Fruit fly (Drosophila melanogaster) whole organism, prepupa: Measurements from ENCODE around the gene Trmt61.

Experiments
- Blimp-1 ChIP-seq: fragments of 200-800 bp; sonication (Bioruptor generic); optimal IDR thresholded peaks from 3 replicates; lab custom pipeline; 2017; ENCODE audit warnings: missing biosample characterization, missing genetic modification characterization, mild to moderate bottlenecking, moderate library complexity, missing genetic modification reagents
- CG11294 ChIP-seq: fragments of 200-800 bp; sonication (Bioruptor generic); IDR thresholded peaks from 2 replicates; pipeline ENCODE4 v1.3.6; 2022; ENCODE audit warnings: missing biosample characterization, missing genetic modification characterization
- CG11762 ChIP-seq: fragments of 200-800 bp; sonication (Bioruptor generic); optimal IDR thresholded peaks from 3 replicates; lab custom pipeline; 2016; ENCODE audit warnings: missing biosample characterization, missing genetic modification characterization; ENCODE audit not compliant: insufficient read depth
- CG11902 ChIP-seq: fragments of 200-800 bp; sonication (Bioruptor generic); optimal IDR thresholded peaks from 3 replicates; lab custom pipeline; 2016; ENCODE audit warnings: missing biosample characterization, missing genetic modification characterization
- CG15336 ChIP-seq: fragments of 200-800 bp; sonication (Bioruptor generic); IDR thresholded peaks from 2 replicates; pipeline ENCODE4 v1.3.6; 2022; ENCODE audit warnings: missing biosample characterization, missing genetic modification characterization
- CG16779 ChIP-seq: fragments of 200-800 bp; sonication (Bioruptor generic); optimal IDR thresholded peaks from 3 replicates; lab custom pipeline; 2017; ENCODE audit warnings: missing biosample characterization, mild to moderate bottlenecking, missing genetic modification characterization
- CG3032 ChIP-seq: fragments of 200-800 bp; optimal IDR thresholded peaks from 2 replicates; lab custom pipeline; 2019; ENCODE audit warnings: missing biosample characterization, mild to moderate bottlenecking, missing genetic modification characterization, moderate library complexity
- CG32006 ChIP-seq: fragments of 200-800 bp; sonication (Bioruptor generic); optimal IDR thresholded peaks from 3 replicates; lab custom pipeline; 2017; ENCODE audit warnings: missing biosample characterization, mild to moderate bottlenecking, missing genetic modification characterization
- CG34406 ChIP-seq: fragments of 200-800 bp; sonication (Bioruptor generic); optimal IDR thresholded peaks from 3 replicates; lab custom pipeline; 2016; ENCODE audit warnings: missing biosample characterization, missing genetic modification characterization
- CG3919 ChIP-seq: fragments of 200-800 bp; sonication (Bioruptor generic); optimal IDR thresholded peaks from 3 replicates; lab custom pipeline; 2016; ENCODE audit warnings: missing biosample characterization, missing genetic modification characterization
- CG4318 ChIP-seq: fragments of 200-800 bp; sonication (Bioruptor generic); optimal IDR thresholded peaks from 3 replicates; lab custom pipeline; 2017; ENCODE audit warnings: missing biosample characterization, mild to moderate bottlenecking, missing genetic modification characterization
- CG6163 ChIP-seq: fragments of 200-800 bp; sonication (Bioruptor generic); IDR thresholded peaks from 3 replicates; pipeline ENCODE4 v1.3.6; 2022; ENCODE audit warnings: missing biosample characterization, missing genetic modification characterization
- CG6276 ChIP-seq: fragments of 200-800 bp; sonication (Bioruptor generic); optimal IDR thresholded peaks from 2 replicates; lab custom pipeline; 2017; ENCODE audit warnings: missing biosample characterization, mild to moderate bottlenecking, missing genetic modification characterization
- CG6792 ChIP-seq: fragments of 200-800 bp; sonication (Bioruptor generic); optimal IDR thresholded peaks from 3 replicates; lab custom pipeline; 2016; ENCODE audit warnings: missing biosample characterization, missing genetic modification characterization
- CG6808 ChIP-seq: fragments of 200-800 bp; sonication (Bioruptor generic); optimal IDR thresholded peaks from 3 replicates; lab custom pipeline; 2017; ENCODE audit warnings: missing biosample characterization, missing genetic modification characterization, mild to moderate bottlenecking, moderate library complexity, missing genetic modification reagents
- CG6854 ChIP-seq: fragments of 200-800 bp; sonication (Bioruptor generic); optimal IDR thresholded peaks from 2 replicates; lab custom pipeline; 2017; ENCODE audit warnings: missing biosample characterization, mild to moderate bottlenecking, missing genetic modification characterization
- CG7368 ChIP-seq: fragments of 200-800 bp; sonication (Bioruptor generic); optimal IDR thresholded peaks from 3 replicates; lab custom pipeline; 2016; ENCODE audit warnings: missing biosample characterization, missing genetic modification characterization
- CG8119 ChIP-seq: fragments of 200-800 bp; sonication (Bioruptor generic); IDR thresholded peaks from 3 replicates; pipeline ENCODE4 v1.3.6; 2022; ENCODE audit warnings: missing biosample characterization, missing genetic modification characterization
- CG8319 ChIP-seq: fragments of 200-800 bp; sonication (Bioruptor generic); optimal IDR thresholded peaks from 3 replicates; lab custom pipeline; 2016; ENCODE audit warnings: missing biosample characterization, missing genetic modification characterization
- CG9139 ChIP-seq: fragments of 200-800 bp; sonication (Bioruptor generic); optimal IDR thresholded peaks from 3 replicates; lab custom pipeline; 2017; ENCODE audit warnings: missing biosample characterization, mild to moderate bottlenecking, missing genetic modification characterization
- Eip75B ChIP-seq: fragments of 200-800 bp; sonication (Bioruptor generic); optimal IDR thresholded peaks from 3 replicates; lab custom pipeline; 2016; ENCODE audit warnings: missing biosample characterization, missing genetic modification characterization
- Eip78C ChIP-seq: fragments of 200-800 bp; sonication (Bioruptor generic); peaks from one replicate; lab custom pipeline; 2016; ENCODE audit warnings: missing biosample characterization, missing genetic modification characterization
- Eip93F ChIP-seq: fragments of 200-800 bp; sonication (Bioruptor generic); optimal IDR thresholded peaks from 2 replicates; lab custom pipeline; 2016; ENCODE audit warnings: missing biosample characterization, mild to moderate bottlenecking, missing genetic modification characterization
- Ets21C ChIP-seq: fragments of 200-800 bp; sonication (Bioruptor generic); optimal IDR thresholded peaks from 3 replicates; lab custom pipeline; 2016; ENCODE audit warnings: missing biosample characterization, missing genetic modification characterization
- Ets96B ChIP-seq: fragments of 200-800 bp; optimal IDR thresholded peaks from 2 replicates; lab custom pipeline; 2019; ENCODE audit warnings: missing biosample characterization, mild to moderate bottlenecking, missing genetic modification characterization, moderate library complexity
- Gug ChIP-seq: fragments of 200-800 bp; sonication (Bioruptor generic); IDR thresholded peaks from 2 replicates; pipeline ENCODE4 v1.3.6; 2022; ENCODE audit warnings: missing biosample characterization, missing genetic modification characterization
- Hr38 ChIP-seq: sonication (Bioruptor generic); optimal IDR thresholded peaks from 2 replicates; lab custom pipeline; 2016; ENCODE audit warnings: missing biosample characterization, missing genetic modification characterization
- Hr39 ChIP-seq: fragments of 200-800 bp; sonication (Bioruptor generic); optimal IDR thresholded peaks from 2 replicates; lab custom pipeline; 2016; ENCODE audit warnings: missing biosample characterization, missing genetic modification characterization
- Hr4 ChIP-seq: fragments of 200-800 bp; sonication (Bioruptor generic); optimal IDR thresholded peaks from 3 replicates; lab custom pipeline; 2016; ENCODE audit warnings: missing biosample characterization, missing genetic modification characterization
- Lpt ChIP-seq: fragments of 200-800 bp; sonication (Bioruptor generic); optimal IDR thresholded peaks from 3 replicates; lab custom pipeline; 2016; ENCODE audit warnings: missing biosample characterization, missing genetic modification characterization
- Met ChIP-seq: fragments of 200-800 bp; sonication (Bioruptor generic); optimal IDR thresholded peaks from 3 replicates; lab custom pipeline; 2016; ENCODE audit warnings: missing biosample characterization, missing genetic modification characterization
- OdsH ChIP-seq: fragments of 200-800 bp; sonication (Bioruptor generic); optimal IDR thresholded peaks from 3 replicates; lab custom pipeline; 2016; ENCODE audit warnings: missing biosample characterization, missing genetic modification characterization
- Smox ChIP-seq: fragments of 200-800 bp; sonication (Bioruptor generic); optimal IDR thresholded peaks from 3 replicates; lab custom pipeline; 2016; ENCODE audit warnings: missing biosample characterization, missing genetic modification characterization
- Sox15 ChIP-seq: fragments of 200-800 bp; sonication (Bioruptor generic); optimal IDR thresholded peaks from 3 replicates; lab custom pipeline; 2016; ENCODE audit warnings: missing biosample characterization, missing genetic modification characterization
- achi ChIP-seq: fragments of 200-800 bp; sonication (Bioruptor generic); optimal IDR thresholded peaks from 3 replicates; lab custom pipeline; 2016; ENCODE audit warnings: missing biosample characterization, missing genetic modification characterization
- acj6 ChIP-seq: fragments of 200-800 bp; sonication (Bioruptor generic); optimal IDR thresholded peaks from 3 replicates; lab custom pipeline; 2016; ENCODE audit warnings: missing biosample characterization, missing genetic modification characterization
- dac ChIP-seq: fragments of 200-800 bp; sonication (Bioruptor generic); optimal IDR thresholded peaks from 2 replicates; lab custom pipeline; 2017; ENCODE audit warnings: missing biosample characterization, mild to moderate bottlenecking, missing genetic modification characterization
- dsx ChIP-seq: fragments of 200-800 bp; optimal IDR thresholded peaks from 3 replicates; lab custom pipeline; 2019; ENCODE audit warnings: missing biosample characterization, mild to moderate bottlenecking, missing genetic modification characterization, moderate library complexity; ENCODE audit not compliant: poor library complexity, severe bottlenecking
- eg ChIP-seq: fragments of 200-800 bp; sonication (Bioruptor generic); IDR thresholded peaks from 3 replicates; pipeline ENCODE4 v1.3.6; 2022; ENCODE audit warnings: missing biosample characterization, missing genetic modification characterization
- esn ChIP-seq: fragments of 200-800 bp; sonication (Bioruptor generic); optimal IDR thresholded peaks from 2 replicates; lab custom pipeline; 2016; ENCODE audit warnings: missing biosample characterization, mild to moderate bottlenecking, missing genetic modification characterization, moderate library complexity
- fd59A ChIP-seq: fragments of 200-800 bp; sonication (Bioruptor generic); optimal IDR thresholded peaks from 2 replicates; lab custom pipeline; 2017; ENCODE audit warnings: missing biosample characterization, mild to moderate bottlenecking, missing genetic modification characterization, missing genetic modification reagents
- fd85E ChIP-seq: fragments of 200-800 bp; sonication (Bioruptor generic); optimal IDR thresholded peaks from 3 replicates; lab custom pipeline; 2016; ENCODE audit warnings: missing biosample characterization, missing genetic modification characterization
- fkh ChIP-seq: fragments of 200-800 bp; sonication (Bioruptor generic); optimal IDR thresholded peaks from 3 replicates; lab custom pipeline; 2017; ENCODE audit warnings: missing biosample characterization, mild to moderate bottlenecking, missing genetic modification characterization, moderate library complexity
- net ChIP-seq: fragments of 200-800 bp; sonication (Bioruptor generic); optimal IDR thresholded peaks from 3 replicates; lab custom pipeline; 2016; ENCODE audit warnings: missing biosample characterization, missing genetic modification characterization
- pdm3 ChIP-seq: fragments of 200-800 bp; sonication (Bioruptor generic); optimal IDR thresholded peaks from 3 replicates; lab custom pipeline; 2016; ENCODE audit warnings: missing biosample characterization, missing genetic modification characterization
- salr ChIP-seq, 2 experiments: fragments of 200-800 bp; sonication (Bioruptor generic); optimal IDR thresholded peaks; 3 replicates each; lab custom pipeline; 2016 to 2018; ENCODE audit warnings: missing biosample characterization in 2 of 2, missing genetic modification characterization in 2 of 2, mild to moderate bottlenecking in 1 of 2
- spab ChIP-seq: fragments of 200-800 bp; sonication (Bioruptor generic); optimal IDR thresholded peaks from 2 replicates; lab custom pipeline; 2017; ENCODE audit warnings: missing biosample characterization, mild to moderate bottlenecking, missing genetic modification characterization, missing genetic modification reagents
- ss ChIP-seq, 2 experiments: fragments of 200-800 bp; sonication (Bioruptor generic); optimal IDR thresholded peaks; 2 replicates in 1 of 2; 3 replicates in 1 of 2; lab custom pipeline; 2017 to 2018; ENCODE audit warnings: mild to moderate bottlenecking in 2 of 2, missing biosample characterization in 2 of 2, missing genetic modification characterization in 2 of 2, moderate library complexity in 1 of 2
- topi ChIP-seq: fragments of 200-800 bp; sonication (Bioruptor generic); optimal IDR thresholded peaks from 3 replicates; lab custom pipeline; 2016; ENCODE audit warnings: missing biosample characterization, missing genetic modification characterization
- vri ChIP-seq: fragments of 200-800 bp; sonication (Bioruptor generic); optimal IDR thresholded peaks from 3 replicates; lab custom pipeline; 2016; ENCODE audit warnings: missing biosample characterization, mild to moderate bottlenecking, missing genetic modification characterization

The Trmt61 gene

dm6 chr3R:26104302-26105140 lies 45.2 kb downstream of the Trmt61 start:
- TF ChIP-seq CG9139 (GFP tag; lab: Kevin White, UChicago), result no peak
- peak; percentile 9 for TF ChIP-seq CG6276 (GFP tag; lab: Kevin White, UChicago)
- TF ChIP-seq OdsH (GFP tag; lab: Kevin White, UChicago), result peak; percentile 45
- TF ChIP-seq eg (GFP tag; lab: Robert Waterston, UW), result peak; percentile 66
- peak; percentile 55 for TF ChIP-seq CG32006 (GFP tag; lab: Kevin White, UChicago)
- peak; percentile 35 for TF ChIP-seq Blimp-1 (GFP tag; lab: Kevin White, UChicago)
- peak; percentile 64 for TF ChIP-seq CG15336
- TF ChIP-seq fd59A, result no peak
- peak; percentile 81 for TF ChIP-seq Eip78C
- TF ChIP-seq CG7368 (GFP tag; lab: Kevin White, UChicago), result peak; percentile 32
- peak; percentile 4 for TF ChIP-seq Eip93F (GFP tag; lab: Kevin White, UChicago)
- TF ChIP-seq fd85E (GFP tag; lab: Kevin White, UChicago), result no peak
- peak; percentile 28 for TF ChIP-seq CG3032 (tag; lab: Kevin White, UChicago)
- no peak for TF ChIP-seq salr (GFP tag; optimal IDR thresholded peaks at IDR 0.05; lab: Kevin White, UChicago)
- peak; percentile 68 for TF ChIP-seq CG34406 (GFP tag; lab: Kevin White, UChicago)
- peak in 1 of 2 experiments; percentile 26 for TF ChIP-seq ss (GFP tag; optimal IDR thresholded peaks at IDR 0.05; lab: Kevin White, UChicago)
- TF ChIP-seq Hr39 (GFP tag; lab: Kevin White, UChicago), result peak; percentile 71
- TF ChIP-seq CG6792 (GFP tag; lab: Kevin White, UChicago), result peak; percentile 70
- peak; percentile 79 for TF ChIP-seq Met (GFP tag; lab: Kevin White, UChicago)
- TF ChIP-seq CG8119 (GFP tag; lab: Robert Waterston, UW), result peak; percentile 56; the same call in 1 of the 3 replicates
- TF ChIP-seq Ets96B, result peak; percentile 13
- peak; percentile 28 for TF ChIP-seq dsx (GFP tag; lab: Kevin White, UChicago)
- peak; percentile 3 for TF ChIP-seq CG11762 (GFP tag; lab: Kevin White, UChicago)
- peak; percentile 45 for TF ChIP-seq fkh (GFP tag; lab: Kevin White, UChicago)
- TF ChIP-seq Lpt (GFP tag; lab: Kevin White, UChicago), result peak; percentile 33
- no peak for TF ChIP-seq CG16779 (tag; lab: Kevin White, UChicago)
- TF ChIP-seq dac (GFP tag; lab: Kevin White, UChicago), result no peak
- TF ChIP-seq Eip75B (GFP tag; lab: Kevin White, UChicago), result peak; percentile 71
- no peak for TF ChIP-seq CG4318
- TF ChIP-seq Hr4, result peak; percentile 67
- TF ChIP-seq Ets21C (GFP tag; lab: Kevin White, UChicago), result peak; percentile 69
- no peak for TF ChIP-seq Gug (GFP tag; lab: Robert Waterston, UW)
- TF ChIP-seq CG6808 (GFP tag; lab: Kevin White, UChicago), result peak; percentile 10
- peak; percentile 20 for TF ChIP-seq vri
- TF ChIP-seq esn (GFP tag; lab: Kevin White, UChicago), result peak; percentile 78
- peak; percentile 41 for TF ChIP-seq pdm3 (GFP tag; lab: Kevin White, UChicago)
- peak; percentile 35 for TF ChIP-seq acj6 (GFP tag; lab: Kevin White, UChicago)
- peak; percentile 17 for TF ChIP-seq spab (GFP tag; lab: Kevin White, UChicago)
- TF ChIP-seq CG6854 (GFP tag; lab: Kevin White, UChicago), result peak; percentile 44
- TF ChIP-seq CG11294 (GFP tag; lab: Robert Waterston, UW), result no peak
- TF ChIP-seq topi, result peak; percentile 84
- peak; percentile 33 for TF ChIP-seq net (GFP tag; lab: Kevin White, UChicago)
- peak; percentile 12 for TF ChIP-seq Sox15
- peak; percentile 7 for TF ChIP-seq CG8319
- no peak for TF ChIP-seq Hr38
- peak; percentile 66 for TF ChIP-seq CG6163
- TF ChIP-seq Smox, result peak; percentile 74
- TF ChIP-seq achi (GFP tag; lab: Kevin White, UChicago), result peak; percentile 57
- TF ChIP-seq CG3919 (GFP tag; lab: Kevin White, UChicago), result peak; percentile 52
- peak; percentile 35 for TF ChIP-seq CG11902
